Worm (Caenorhabditis elegans) whole organism, L1 larva: ENCODE results near the gene M199.136.
"Not testable (repeated sequence)": the region's sequence is repeated elsewhere in the genome, so short reads cannot be mapped to it uniquely, and the experiment has no call there.

Source experiments
- C16A3.4 ChIP-seq: fragments of 150-350 bp; optimal IDR thresholded peaks from 2 replicates; lab custom pipeline; 2014; ENCODE audit warnings: missing biosample characterization, missing genetic modification characterization
- F16B12.6 ChIP-seq: fragments of 150-350 bp; optimal IDR thresholded peaks from 2 replicates; lab custom pipeline; 2014; ENCODE audit warnings: missing biosample characterization, missing genetic modification characterization
- Y116A8C.19 ChIP-seq: sonication (generic microtip); optimal IDR thresholded peaks from 2 replicates; lab custom pipeline; 2016; ENCODE audit warnings: missing compliant biosample characterization, missing genetic modification characterization, borderline replicate concordance
- aly-2 ChIP-seq: fragments of 150-350 bp; optimal IDR thresholded peaks from 2 replicates; lab custom pipeline; 2014; ENCODE audit warnings: missing biosample characterization, missing genetic modification characterization
- ceh-90 ChIP-seq: sonication (generic microtip); optimal IDR thresholded peaks from 2 replicates; lab custom pipeline; 2016; ENCODE audit warnings: missing genetic modification characterization, missing compliant biosample characterization
- dpl-1 ChIP-seq, 3 experiments: fragments of 150-350 bp in 2 of 3; sonication (generic microtip) in 1 of 3; optimal IDR thresholded peaks; 2 replicates each; lab custom pipeline; 2014 to 2017; ENCODE audit warnings: missing biosample characterization in 3 of 3, missing genetic modification characterization in 3 of 3, missing genetic modification reagents in 3 of 3
- dsc-1 ChIP-seq: sonication (generic microtip); optimal IDR thresholded peaks from 2 replicates; lab custom pipeline; 2016; ENCODE audit warnings: mild to moderate bottlenecking, missing genetic modification characterization, missing compliant biosample characterization
- efl-1 ChIP-seq, 4 experiments: fragments of 150-350 bp; optimal IDR thresholded peaks in 3 of 4; peaks in 1 of 4; 1 replicate in 1 of 4; 2 replicates in 3 of 4; lab custom pipeline; 2014; ENCODE audit warnings: missing biosample characterization in 2 of 4, missing genetic modification characterization in 2 of 4, missing genetic modification reagents in 2 of 4
- efl-3 ChIP-seq: fragments of 200-800 bp; sonication (Bioruptor generic); optimal IDR thresholded peaks from 2 replicates; lab custom pipeline; 2018; ENCODE audit warnings: mild to moderate bottlenecking, missing genetic modification characterization, missing compliant biosample characterization
- egl-13 ChIP-seq: sonication (generic microtip); optimal IDR thresholded peaks from 2 replicates; lab custom pipeline; 2016; ENCODE audit warnings: missing genotype, missing genetic modification reagents, missing genetic modification characterization, missing compliant biosample characterization
- egl-27 ChIP-seq, 2 experiments: fragments of 150-350 bp in 1 of 2; sonication (generic microtip); optimal IDR thresholded peaks; 3 replicates each; lab custom pipeline; 2017 to 2018; ENCODE audit warnings: missing biosample characterization in 2 of 2, missing genetic modification characterization in 2 of 2, missing genetic modification reagents in 2 of 2
- elt-3 ChIP-seq, 6 experiments: fragments of 150-350 bp in 1 of 6; sonication (generic microtip); optimal IDR thresholded peaks; 2 replicates each; lab custom pipeline; 2017 to 2018; ENCODE audit warnings: missing biosample characterization in 6 of 6, missing genetic modification characterization in 6 of 6, inconsistent platforms in 1 of 6
- fkh-4 ChIP-seq: sonication (generic microtip); optimal IDR thresholded peaks from 2 replicates; lab custom pipeline; 2016; ENCODE audit warnings: missing compliant biosample characterization, missing genetic modification characterization, borderline replicate concordance
- hlh-4 ChIP-seq: sonication (generic microtip); optimal IDR thresholded peaks from 2 replicates; lab custom pipeline; 2016; ENCODE audit warnings: mild to moderate bottlenecking, missing genetic modification characterization, missing compliant biosample characterization
- hpl-2 ChIP-seq: fragments of 150-350 bp; optimal IDR thresholded peaks from 2 replicates; lab custom pipeline; 2014; ENCODE audit warnings: missing biosample characterization, missing genetic modification reagents, missing genetic modification characterization
- irx-1 ChIP-seq: sonication (generic microtip); optimal IDR thresholded peaks from 2 replicates; lab custom pipeline; 2016; ENCODE audit warnings: missing genetic modification characterization, missing compliant biosample characterization
- lin-15B ChIP-seq: fragments of 150-350 bp; sonication (generic microtip); optimal IDR thresholded peaks from 3 replicates; lab custom pipeline; 2014; ENCODE audit warnings: missing biosample characterization, missing genetic modification characterization
- lin-35 ChIP-seq, 2 experiments: fragments of 150-350 bp; optimal IDR thresholded peaks; 2 replicates each; lab custom pipeline; 2014; ENCODE audit warnings: missing biosample characterization in 2 of 2, missing genetic modification characterization in 2 of 2, missing genetic modification reagents in 2 of 2
- lin-39 ChIP-seq: fragments of 150-350 bp; optimal IDR thresholded peaks from 2 replicates; lab custom pipeline; 2014; ENCODE audit warnings: missing biosample characterization, missing genetic modification reagents, missing genetic modification characterization
- lir-3 ChIP-seq: sonication (generic microtip); optimal IDR thresholded peaks from 2 replicates; lab custom pipeline; 2016; ENCODE audit warnings: mild to moderate bottlenecking, missing genetic modification characterization, moderate library complexity, missing compliant biosample characterization; ENCODE audit not compliant: poor library complexity
- mab-9 ChIP-seq: fragments of 200-800 bp; sonication (Bioruptor generic); IDR thresholded peaks from 2 replicates; pipeline ENCODE4 v1.3.6; 2022; ENCODE audit warnings: missing genetic modification reagents, missing genetic modification characterization, missing compliant biosample characterization
- mdl-1 ChIP-seq, 2 experiments: fragments of 150-350 bp; optimal IDR thresholded peaks; 2 replicates each; lab custom pipeline; 2014 to 2017; ENCODE audit warnings: missing biosample characterization in 2 of 2, missing genetic modification characterization in 2 of 2, inconsistent platforms in 1 of 2
- nhr-12 ChIP-seq: sonication (generic microtip); optimal IDR thresholded peaks from 2 replicates; lab custom pipeline; 2017; ENCODE audit warnings: missing biosample characterization, missing genetic modification characterization
- nhr-28 ChIP-seq: fragments of 150-350 bp; optimal IDR thresholded peaks from 2 replicates; lab custom pipeline; 2014; ENCODE audit warnings: missing biosample characterization, missing genetic modification characterization
- nhr-47 ChIP-seq: sonication (generic microtip); optimal IDR thresholded peaks from 2 replicates; lab custom pipeline; 2016; ENCODE audit warnings: mild to moderate bottlenecking, missing genetic modification characterization, moderate library complexity, missing compliant biosample characterization
- nhr-71 ChIP-seq: sonication (generic microtip); optimal IDR thresholded peaks from 2 replicates; lab custom pipeline; 2016; ENCODE audit warnings: mild to moderate bottlenecking, missing genetic modification characterization, moderate library complexity, missing compliant biosample characterization
- nhr-84 ChIP-seq: sonication (generic microtip); optimal IDR thresholded peaks from 2 replicates; lab custom pipeline; 2017; ENCODE audit warnings: missing biosample characterization, missing genetic modification characterization
- nhr-85 ChIP-seq: sonication (generic microtip); peaks from one replicate; lab custom pipeline; 2016; ENCODE audit warnings: missing genetic modification characterization, inconsistent platforms, missing compliant biosample characterization
- nhr-90 ChIP-seq: sonication (generic microtip); optimal IDR thresholded peaks from 2 replicates; lab custom pipeline; 2016; ENCODE audit warnings: mild to moderate bottlenecking, missing genetic modification characterization, missing compliant biosample characterization; ENCODE audit not compliant: poor library complexity
- pax-3 ChIP-seq: fragments of 200-800 bp; sonication (Bioruptor generic); optimal IDR thresholded peaks from 2 replicates; lab custom pipeline; 2018; ENCODE audit warnings: mild to moderate bottlenecking, missing genetic modification characterization, moderate library complexity, missing compliant biosample characterization
- pqm-1 ChIP-seq: sonication (generic microtip); optimal IDR thresholded peaks from 3 replicates; lab custom pipeline; 2017; ENCODE audit warnings: missing biosample characterization, missing genetic modification characterization
- rnt-1 ChIP-seq: sonication (generic microtip); optimal IDR thresholded peaks from 2 replicates; lab custom pipeline; 2016; ENCODE audit warnings: mild to moderate bottlenecking, missing genetic modification characterization, moderate library complexity, missing compliant biosample characterization
- snu-23 ChIP-seq: sonication (generic microtip); optimal IDR thresholded peaks from 2 replicates; lab custom pipeline; 2016; ENCODE audit warnings: missing genetic modification characterization, missing compliant biosample characterization
- sox-4 ChIP-seq: sonication (generic microtip); optimal IDR thresholded peaks from 2 replicates; lab custom pipeline; 2016; ENCODE audit warnings: missing genetic modification characterization, missing compliant biosample characterization
- swsn-7 ChIP-seq: sonication (generic microtip); optimal IDR thresholded peaks from 2 replicates; lab custom pipeline; 2016; ENCODE audit warnings: missing genetic modification characterization, missing compliant biosample characterization
- tbx-2 ChIP-seq: sonication (generic microtip); optimal IDR thresholded peaks from 2 replicates; lab custom pipeline; 2016; ENCODE audit warnings: missing genetic modification characterization, missing compliant biosample characterization
- tlp-1 ChIP-seq: fragments of 150-350 bp; optimal IDR thresholded peaks from 2 replicates; lab custom pipeline; 2014; ENCODE audit warnings: missing biosample characterization, missing genetic modification characterization
- unc-86 ChIP-seq: sonication (generic microtip); optimal IDR thresholded peaks from 2 replicates; lab custom pipeline; 2016; ENCODE audit warnings: missing genetic modification characterization, missing compliant biosample characterization
- vab-15 ChIP-seq: sonication (generic microtip); optimal IDR thresholded peaks from 2 replicates; lab custom pipeline; 2017; ENCODE audit warnings: missing genotype, mild to moderate bottlenecking, missing genetic modification characterization, missing compliant biosample characterization
- zip-4 ChIP-seq: fragments of 200-800 bp; sonication (Bioruptor generic); optimal IDR thresholded peaks from 2 replicates; lab custom pipeline; 2018; ENCODE audit warnings: mild to moderate bottlenecking, missing genetic modification characterization, moderate library complexity, missing compliant biosample characterization
- ztf-4 ChIP-seq: fragments of 150-350 bp; optimal IDR thresholded peaks from 2 replicates; lab custom pipeline; 2014; ENCODE audit warnings: missing biosample characterization, missing genetic modification characterization

Gene M199.136

DNA sequence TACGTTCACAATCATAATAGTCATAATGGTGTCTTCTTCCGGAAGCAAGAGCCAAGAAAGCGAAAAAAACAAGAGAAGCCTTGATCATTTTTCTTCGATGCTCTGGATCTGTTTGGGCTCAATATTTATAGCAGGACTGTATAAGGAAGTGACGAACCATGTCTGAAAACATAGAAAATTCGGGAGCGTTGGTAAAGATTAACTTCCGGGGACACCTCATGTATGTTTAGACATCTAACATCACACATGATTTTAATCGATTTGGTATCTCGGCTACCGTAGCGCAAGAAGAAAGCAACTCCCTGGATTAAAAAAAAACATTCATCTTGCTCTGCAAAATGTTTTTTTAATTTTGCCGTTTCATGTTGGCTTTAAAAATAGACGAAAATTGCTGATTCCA lies 7.5 kb downstream of the M199.136 start, which contains the start of gene clec-190:
TSS of gene clec-190 (minus strand) at position 101 of the 400 bp plus-strand sequence.
- TF ChIP-seq fkh-4 (tag; lab: Kevin White, UChicago) (no peak), nhr-28 (tag; lab: Kevin White, UChicago) (no peak), sox-4 (no peak), F16B12.6 (tag; lab: Kevin White, UChicago) (no peak)

DNA sequence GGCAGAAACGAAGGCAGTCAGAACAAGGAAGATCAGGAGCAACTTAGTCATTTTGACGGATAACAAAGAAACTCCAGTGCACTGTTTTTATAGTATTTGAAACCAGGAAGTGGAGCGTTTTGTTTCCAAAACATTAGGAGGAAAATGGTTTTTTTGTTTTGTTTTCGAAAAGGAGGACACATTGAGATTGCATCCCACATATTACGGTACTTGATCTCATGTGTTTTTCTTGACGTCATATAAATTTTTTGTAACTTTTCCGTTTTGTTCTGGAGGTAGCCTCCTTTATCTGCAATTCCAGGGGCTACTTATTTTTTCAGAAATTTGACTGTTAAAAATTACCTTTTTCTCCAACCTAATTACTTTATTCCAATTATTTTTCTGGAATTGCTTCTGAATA lies 9.2 kb downstream of the M199.136 start, which contains the start of gene M199.9:
TSS of gene M199.9 (minus strand) at position 101 of the 400 bp plus-strand sequence.
- TF ChIP-seq nhr-71 (no peak), unc-86 (no peak), nhr-12 (tag; lab: Kevin White, UChicago) (no peak), nhr-28 (tag; lab: Kevin White, UChicago) (no peak), tlp-1 (tag; lab: Kevin White, UChicago) (no peak), aly-2 (tag; lab: Kevin White, UChicago) (no peak), pqm-1 (tag; lab: Kevin White, UChicago) (no peak), vab-15 (tag; lab: Kevin White, UChicago) (no peak), efl-1 (optimal IDR thresholded peaks at IDR 0.05; lab: Kevin White, UChicago) (no peak), efl-1 (GFP tag; optimal IDR thresholded peaks at IDR 0.05 in 1 of 2; lab: Kevin White, UChicago) (no peak), pax-3 (tag; lab: Kevin White, UChicago) (no peak), lir-3 (tag; lab: Kevin White, UChicago) (no peak), tbx-2 (no peak)

DNA sequence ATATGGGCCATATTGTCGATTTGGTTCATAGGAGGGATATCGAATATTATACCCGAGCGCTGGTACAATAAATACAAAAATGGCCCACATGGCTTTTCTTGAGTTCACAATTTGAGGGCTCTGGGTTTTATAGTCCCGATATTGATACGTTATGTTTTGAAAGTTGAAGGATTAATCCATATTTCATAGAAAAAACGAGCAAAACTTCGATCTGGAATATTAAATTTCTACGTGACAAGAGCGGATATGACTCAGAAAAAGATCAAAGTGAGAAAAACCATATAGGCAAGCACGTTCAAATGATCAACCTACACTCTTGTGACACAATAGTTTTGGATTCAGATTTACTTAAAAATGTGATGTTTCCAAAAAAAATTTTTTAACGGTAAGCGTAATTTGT lies 13.2 kb downstream of the M199.136 start, which contains the start of gene col-135:
TSS of gene col-135 (minus strand) at position 101 of the 400 bp plus-strand sequence.
- TF ChIP-seq nhr-85 (tag; lab: Kevin White, UChicago) (no peak), dpl-1 (GFP tag; optimal IDR thresholded peaks at IDR 0.05; lab: Kevin White, UChicago) (no peak), mab-9 (GFP tag; lab: Robert Waterston, UW) (no peak), dsc-1 (tag; lab: Kevin White, UChicago) (no peak), ceh-90 (tag; lab: Kevin White, UChicago) (no peak), lin-35 (GFP tag; optimal IDR thresholded peaks at IDR 0.05; lab: Kevin White, UChicago) (no peak), hlh-4 (tag; lab: Kevin White, UChicago) (no peak), egl-27 (tag; optimal IDR thresholded peaks at IDR 0.05; lab: Kevin White, UChicago) (no peak), C16A3.4 (tag; lab: Kevin White, UChicago) (no peak), nhr-84 (no peak), pax-3 (tag; lab: Kevin White, UChicago) (no peak), fkh-4 (tag; lab: Kevin White, UChicago) (no peak)
- TF ChIP-seq, all 84 proteins: peak for 0

DNA sequence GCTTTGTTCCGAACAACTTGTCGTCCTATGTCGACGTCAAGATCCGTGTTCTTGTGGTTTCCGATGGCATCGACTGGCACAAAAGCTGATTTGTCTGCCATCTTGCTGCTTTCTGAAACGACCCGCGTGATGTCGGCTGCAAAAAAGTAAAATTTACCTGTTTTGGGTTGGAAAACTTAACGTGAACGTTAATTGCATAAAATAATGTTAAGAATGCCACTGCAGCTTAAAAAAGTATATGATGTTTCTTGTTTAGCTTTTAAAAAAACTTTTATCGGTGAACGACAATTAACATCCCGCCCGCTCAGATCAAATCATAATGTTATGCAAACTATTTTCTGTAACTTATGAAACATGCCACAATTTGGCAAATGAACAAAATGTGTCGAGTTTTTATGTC lies 15.4 kb downstream of the M199.136 start, which contains the start of gene M199.8:
TSS of gene M199.8 (minus strand) at position 101 of the 400 bp plus-strand sequence.
- not testable (repeated sequence) for TF ChIP-seq zip-4 (GFP tag; lab: Kevin White, UChicago); hpl-2 (GFP tag; lab: Kevin White, UChicago); nhr-12 (tag; lab: Kevin White, UChicago)

DNA sequence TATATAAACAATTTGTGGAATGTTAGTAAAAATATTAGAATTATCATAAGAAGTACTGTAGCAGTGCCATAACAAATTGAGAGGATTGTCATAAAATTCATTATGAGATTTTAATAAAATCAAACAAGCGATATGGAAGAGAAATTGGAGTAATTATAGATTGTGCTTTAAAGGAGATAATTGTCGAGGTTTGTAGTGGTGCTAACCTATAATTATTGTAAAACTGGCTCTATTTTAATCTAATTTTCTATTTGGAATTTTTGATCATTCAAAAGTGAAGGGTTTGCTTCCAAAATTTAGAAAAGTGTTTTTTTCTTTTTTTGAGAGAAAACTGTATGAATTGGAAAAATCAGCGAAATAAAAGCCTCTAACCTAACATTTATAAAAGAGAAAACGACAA lies 22.3 kb downstream of the M199.136 start, which contains the start of gene srg-51:
TSS of gene srg-51 (minus strand) at position 101 of the 400 bp plus-strand sequence.
- TF ChIP-seq efl-3 (GFP tag; lab: Kevin White, UChicago) (no peak), snu-23 (GFP tag; lab: Kevin White, UChicago) (no peak), swsn-7 (tag; lab: Kevin White, UChicago) (no peak), irx-1 (tag; lab: Kevin White, UChicago) (no peak), elt-3 (tag; optimal IDR thresholded peaks at IDR 0.05; lab: Kevin White, UChicago) (no peak), egl-13 (no peak), lin-15B (no peak), nhr-47 (no peak), F16B12.6 (tag; lab: Kevin White, UChicago) (no peak), lin-39 (no peak), rnt-1 (tag; lab: Kevin White, UChicago) (no peak), Y116A8C.19 (tag; lab: Kevin White, UChicago) (no peak), tbx-2 (no peak), nhr-12 (tag; lab: Kevin White, UChicago) (no peak), nhr-90 (tag; lab: Kevin White, UChicago) (no peak), egl-27 (tag; optimal IDR thresholded peaks at IDR 0.05; lab: Kevin White, UChicago) (no peak), dsc-1 (tag; lab: Kevin White, UChicago) (no peak), mdl-1 (tag; optimal IDR thresholded peaks at IDR 0.05; lab: Kevin White, UChicago) (no peak), ztf-4 (tag; lab: Kevin White, UChicago) (no peak)
